Worm (Caenorhabditis elegans): ENCODE measurements around the gene ZC190.7.
"Not testable (repeated sequence)": the region's sequence is repeated elsewhere in the genome, so short reads cannot be mapped to it uniquely, and the experiment has no call there.

ZC190.7 gene

DNA sequence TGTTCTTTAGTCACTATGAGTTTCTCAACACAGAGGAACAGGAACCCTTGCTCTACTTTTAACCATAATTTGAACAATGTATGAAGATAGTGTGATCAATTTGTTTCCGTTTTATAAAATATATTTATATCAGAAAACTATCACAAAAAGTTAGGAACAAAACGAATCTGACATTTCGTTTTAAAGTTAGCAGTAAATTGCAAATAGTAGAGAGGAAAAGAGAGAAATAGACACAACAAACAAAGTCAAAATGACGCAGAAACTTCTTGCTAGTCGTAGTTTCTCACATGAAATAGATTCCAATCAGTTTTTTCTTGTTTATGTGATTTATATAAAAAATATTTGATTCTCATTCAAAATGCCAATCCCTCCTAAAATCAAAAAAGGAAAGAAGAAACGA lies 42.4 kb upstream of the ZC190.7 start, which contains the start of gene ZC196.5:
Gene ZC196.5, plus strand, starts transcription at position 301 of the 400 bp plus-strand sequence.
- TF ChIP-seq ces-1 (GFP tag; optimal IDR thresholded peaks at IDR 0.05) (no peak), vab-15 (tag; optimal IDR thresholded peaks at IDR 0.05) (no peak)

DNA sequence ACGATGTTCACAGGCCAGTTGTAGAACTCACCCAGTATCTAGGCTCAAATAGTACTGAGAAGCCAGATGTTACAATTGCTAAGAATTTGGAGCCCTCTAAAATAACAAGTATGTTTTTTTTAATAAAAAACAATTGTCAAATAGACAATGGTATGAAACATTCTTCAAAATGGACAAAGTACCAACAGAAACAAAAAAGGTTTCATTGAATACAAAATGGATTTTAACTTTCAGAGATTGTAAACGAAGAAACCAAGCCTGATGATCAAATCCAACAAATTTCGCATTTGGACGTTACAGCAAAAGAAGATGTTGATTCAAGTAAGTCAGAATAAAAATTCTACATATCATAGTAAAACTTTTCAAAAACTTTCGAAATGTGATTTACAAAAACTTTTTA lies 40.4 kb upstream of the ZC190.7 start, which contains the start of gene ZC196.9:
Gene ZC196.9, minus strand, starts transcription at position 101 of the 400 bp plus-strand sequence.
- TF ChIP-seq mep-1 (tag; optimal IDR thresholded peaks at IDR 0.05) (no peak), nhr-28 (tag; optimal IDR thresholded peaks at IDR 0.05) (no peak), nhr-71 (tag; optimal IDR thresholded peaks at IDR 0.05) (no peak), ama-1 (optimal IDR thresholded peaks at IDR 0.05) (no peak), lin-14 (GFP tag; optimal IDR thresholded peaks at IDR 0.05) (no peak), Y116A8C.19 (tag; optimal IDR thresholded peaks at IDR 0.05; ENCODE audit: borderline replicate concordance) (no peak), blmp-1 (tag; optimal IDR thresholded peaks at IDR 0.05) (no peak), mdl-1 (tag; optimal IDR thresholded peaks at IDR 0.05) (no peak), swsn-7 (tag; optimal IDR thresholded peaks at IDR 0.05) (no peak), irx-1 (tag; optimal IDR thresholded peaks at IDR 0.05) (no peak), ceh-82 (tag; optimal IDR thresholded peaks at IDR 0.05) (no peak), mab-9 (GFP tag; IDR thresholded peaks at IDR 0.05) (no peak), skn-1 (tag; optimal IDR thresholded peaks at IDR 0.05) (no peak), C16A3.4 (tag; optimal IDR thresholded peaks at IDR 0.05) (no peak), ceh-90 (tag; optimal IDR thresholded peaks at IDR 0.05) (no peak), lin-35 (GFP tag; optimal IDR thresholded peaks at IDR 0.05) (no peak)

DNA sequence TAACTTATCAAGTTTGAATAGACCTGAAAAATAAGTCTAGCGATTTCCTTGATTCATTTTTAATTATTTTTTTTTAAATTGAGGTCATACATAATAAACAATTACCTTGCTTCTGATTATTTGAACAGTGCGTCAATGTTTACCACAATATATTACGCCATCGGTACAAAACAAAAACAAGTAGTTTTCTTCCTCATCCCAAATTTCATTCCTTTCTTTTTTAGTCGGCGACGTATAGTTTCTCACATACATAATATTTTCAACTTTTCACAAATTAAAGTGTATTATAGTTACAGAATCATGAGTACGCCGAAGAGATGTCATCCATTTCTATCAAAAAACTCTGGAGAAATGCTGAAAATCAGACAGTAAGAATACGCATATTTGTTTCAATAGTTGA lies 39.6 kb upstream of the ZC190.7 start, which contains the start of gene droe-8:
Gene droe-8, plus strand, starts transcription at position 301 of the 400 bp plus-strand sequence.
- TF ChIP-seq dpl-1 (GFP tag; optimal IDR thresholded peaks at IDR 0.05); lin-13 (GFP tag; optimal IDR thresholded peaks at IDR 0.05); lir-3 (tag; optimal IDR thresholded peaks at IDR 0.05; ENCODE audit: poor library complexity): not testable (repeated sequence)

DNA sequence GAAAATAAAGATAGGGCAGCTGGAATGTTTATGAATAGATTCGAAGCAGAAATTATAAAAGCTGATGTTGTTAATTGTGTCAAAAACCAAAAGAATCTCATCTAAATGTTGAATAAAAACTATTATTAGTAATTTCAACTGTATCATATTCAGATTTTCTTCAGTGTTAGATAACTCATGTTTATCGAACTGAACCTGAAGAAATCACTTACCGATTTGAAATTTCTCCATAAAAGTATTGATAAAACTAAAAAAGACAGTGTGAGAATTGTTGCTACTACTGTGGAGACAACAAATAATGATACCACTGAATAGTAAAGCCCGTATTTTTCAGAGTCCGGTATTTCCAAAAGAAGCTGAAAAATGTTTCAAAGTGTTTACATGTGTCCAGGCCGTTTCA lies 35.5 kb upstream of the ZC190.7 start, which contains the start of gene ZC196.8:
Gene ZC196.8, minus strand, starts transcription at position 101 of the 400 bp plus-strand sequence.
- TF ChIP-seq C04F5.9 (tag; optimal IDR thresholded peaks at IDR 0.05); ama-1 (optimal IDR thresholded peaks at IDR 0.05); aly-2 (tag; optimal IDR thresholded peaks at IDR 0.05): not testable (repeated sequence)

ce11 chrV:8718399-8718798 lies 31.7 kb upstream of the ZC190.7 start:
- TF ChIP-seq pax-3 (tag; optimal IDR thresholded peaks at IDR 0.05): no peak
- no peak for TF ChIP-seq F16B12.6 (tag; optimal IDR thresholded peaks at IDR 0.05)
- no peak for TF ChIP-seq vab-15 (tag; optimal IDR thresholded peaks at IDR 0.05)
- TF ChIP-seq efl-1 (optimal IDR thresholded peaks at IDR 0.05): no peak
- no peak for TF ChIP-seq efl-1 (GFP tag; optimal IDR thresholded peaks at IDR 0.05 in 1 of 2)

ce11 chrV:8716175-8716574 lies 29.5 kb upstream of the ZC190.7 start, which contains the start of gene glr-5:
glr-5 (plus strand) TSS chrV:8716495.
- TF ChIP-seq unc-62 (GFP tag; optimal IDR thresholded peaks at IDR 0.05) (no peak), ces-1 (GFP tag; optimal IDR thresholded peaks at IDR 0.05) (peak; percentile 52), lin-14 (GFP tag; optimal IDR thresholded peaks at IDR 0.05) (peak; percentile 68), fkh-10 (GFP tag; optimal IDR thresholded peaks at IDR 0.05) (peak; percentile 61), ceh-63 (GFP tag; optimal IDR thresholded peaks at IDR 0.05) (no peak)

- TF ChIP-seq aha-1 (tag; optimal IDR thresholded peaks at IDR 0.05) (no peak), ets-5 (GFP tag; IDR thresholded peaks at IDR 0.05) (no peak), tlp-1 (tag; optimal IDR thresholded peaks at IDR 0.05) (no peak), swsn-7 (tag; optimal IDR thresholded peaks at IDR 0.05) (no peak), elt-2 (tag; optimal IDR thresholded peaks at IDR 0.05) (no peak), lin-35 (GFP tag; optimal IDR thresholded peaks at IDR 0.05) (no peak), fos-1 (tag; optimal IDR thresholded peaks at IDR 0.05) (no peak), sup-37 (GFP tag; optimal IDR thresholded peaks at IDR 0.05) (no peak), nhr-237 (tag; optimal IDR thresholded peaks at IDR 0.05) (no peak), lin-39 (tag; optimal IDR thresholded peaks at IDR 0.05) (no peak), mep-1 (tag; optimal IDR thresholded peaks at IDR 0.05) (no peak), egl-13 (tag; optimal IDR thresholded peaks at IDR 0.05) (no peak), nhr-12 (tag; optimal IDR thresholded peaks at IDR 0.05) (no peak), elt-3 (tag; optimal IDR thresholded peaks at IDR 0.05) (no peak), efl-1 (optimal IDR thresholded peaks at IDR 0.05) (no peak), efl-1 (GFP tag; optimal IDR thresholded peaks at IDR 0.05 in 1 of 2) (no peak), unc-86 (tag; optimal IDR thresholded peaks at IDR 0.05) (no peak)
These were observed 25.2 kb upstream of the ZC190.7 start, which contains the start of gene ZC178.2 for ce11 chrV:8711910-8712309. ZC178.2 (minus strand) TSS chrV:8712010.
